Worm (Caenorhabditis elegans): ENCODE results near the gene F42A9.8.

The F42A9.8 gene

DNA sequence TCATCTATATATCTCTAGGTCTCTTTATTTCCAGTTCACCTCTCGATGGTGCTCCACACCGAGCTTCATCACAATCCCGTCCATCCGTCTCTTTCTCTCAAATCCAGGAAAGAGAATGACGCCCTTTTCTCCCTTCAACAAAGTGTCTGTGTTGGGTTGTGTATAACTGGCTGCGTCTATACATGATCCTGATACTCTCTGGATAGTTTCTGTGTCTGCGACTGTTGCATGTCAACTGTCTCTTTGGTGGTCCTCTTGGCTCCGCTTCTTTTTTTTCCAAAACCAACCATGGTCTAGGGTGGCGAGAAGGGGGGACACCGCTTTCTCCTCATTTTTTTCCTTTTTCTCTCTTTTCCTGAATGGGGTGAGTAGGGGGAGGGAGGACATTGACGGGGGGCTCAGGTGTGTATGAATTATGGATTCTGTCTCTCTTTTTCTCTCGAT, 11.0 kb upstream of the F42A9.8 start:
- TF ChIP-seq ces-1 (GFP tag; optimal IDR thresholded peaks at IDR 0.05) (peak; percentile 27), sem-2 (GFP tag; optimal IDR thresholded peaks at IDR 0.05) (no peak), elt-1 (tag; optimal IDR thresholded peaks at IDR 0.05; ENCODE audit: borderline replicate concordance, insufficient read depth) (no peak), nhr-28 (tag; optimal IDR thresholded peaks at IDR 0.05) (no peak), unc-120 (tag; optimal IDR thresholded peaks at IDR 0.05; ENCODE audit: poor library complexity, severe bottlenecking) (peak; percentile 94), bed-3 (GFP tag; optimal IDR thresholded peaks at IDR 0.05) (no peak), hlh-1 (tag; optimal IDR thresholded peaks at IDR 0.05) (peak; percentile 59), drap-1 (GFP tag; optimal IDR thresholded peaks at IDR 0.05) (peak; percentile 4), lsy-2 (tag; optimal IDR thresholded peaks at IDR 0.05) (no peak), mab-5 (tag; optimal IDR thresholded peaks at IDR 0.05) (no peak), mls-2 (tag; optimal IDR thresholded peaks at IDR 0.05) (no peak), mep-1 (tag; optimal IDR thresholded peaks at IDR 0.05) (no peak), nhr-237 (tag; optimal IDR thresholded peaks at IDR 0.05) (peak; percentile 1), ceh-83 (GFP tag; optimal IDR thresholded peaks at IDR 0.05) (no peak), nhr-12 (tag; optimal IDR thresholded peaks at IDR 0.05) (no peak), lin-32 (GFP tag; optimal IDR thresholded peaks at IDR 0.05) (no peak), ztf-11 (tag; optimal IDR thresholded peaks at IDR 0.05) (no peak), pha-4 (tag; optimal IDR thresholded peaks at IDR 0.05) (no peak), blmp-1 (tag; optimal IDR thresholded peaks at IDR 0.05) (no peak), nhr-76 (tag; optimal IDR thresholded peaks at IDR 0.05) (no peak), unc-62 (GFP tag; optimal IDR thresholded peaks at IDR 0.05) (peak; percentile 67), snpc-4 (tag; optimal IDR thresholded peaks at IDR 0.05) (no peak), cnd-1 (tag; optimal IDR thresholded peaks at IDR 0.05) (no peak), M03D4.4 (tag; optimal IDR thresholded peaks at IDR 0.05) (no peak), sptf-1 (tag; optimal IDR thresholded peaks at IDR 0.05) (no peak), flh-1 (GFP tag; optimal IDR thresholded peaks at IDR 0.05) (no peak), elt-3 (tag; optimal IDR thresholded peaks at IDR 0.05) (no peak), unc-39 (tag; optimal IDR thresholded peaks at IDR 0.05) (no peak), ham-2 (GFP tag; optimal IDR thresholded peaks at IDR 0.05) (no peak), lin-13 (tag; optimal IDR thresholded peaks at IDR 0.05) (no peak), nhr-2 (tag; optimal IDR thresholded peaks at IDR 0.05) (no peak), zip-8 (tag; optimal IDR thresholded peaks at IDR 0.05) (no peak)

DNA sequence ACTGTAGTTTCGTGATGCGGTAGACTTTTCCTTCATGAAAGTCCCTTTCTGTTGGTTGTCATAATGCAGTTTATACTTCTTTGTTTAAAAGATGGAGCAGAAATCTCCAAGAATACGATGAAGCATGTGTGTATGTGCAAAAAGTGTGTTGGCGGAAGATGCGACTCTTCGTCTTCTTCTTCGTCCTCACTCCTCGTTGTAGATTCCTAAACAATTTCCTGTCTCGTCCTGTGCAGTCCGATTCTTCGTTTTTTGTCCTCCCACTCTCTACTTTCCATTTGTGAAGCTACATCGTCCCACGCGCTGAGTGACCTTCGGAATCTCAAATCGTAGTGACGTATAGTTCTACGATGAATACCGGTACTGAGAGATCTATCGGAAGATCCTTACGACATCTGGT, 9.7 kb upstream of the F42A9.8 start:
- TF ChIP-seq lin-13 (tag; optimal IDR thresholded peaks at IDR 0.05) (no peak), unc-120 (tag; optimal IDR thresholded peaks at IDR 0.05; ENCODE audit: poor library complexity, severe bottlenecking) (no peak), elt-3 (tag; optimal IDR thresholded peaks at IDR 0.05) (no peak), snpc-4 (tag; optimal IDR thresholded peaks at IDR 0.05) (no peak), bed-3 (GFP tag; optimal IDR thresholded peaks at IDR 0.05) (no peak), ztf-11 (tag; optimal IDR thresholded peaks at IDR 0.05) (no peak)

DNA sequence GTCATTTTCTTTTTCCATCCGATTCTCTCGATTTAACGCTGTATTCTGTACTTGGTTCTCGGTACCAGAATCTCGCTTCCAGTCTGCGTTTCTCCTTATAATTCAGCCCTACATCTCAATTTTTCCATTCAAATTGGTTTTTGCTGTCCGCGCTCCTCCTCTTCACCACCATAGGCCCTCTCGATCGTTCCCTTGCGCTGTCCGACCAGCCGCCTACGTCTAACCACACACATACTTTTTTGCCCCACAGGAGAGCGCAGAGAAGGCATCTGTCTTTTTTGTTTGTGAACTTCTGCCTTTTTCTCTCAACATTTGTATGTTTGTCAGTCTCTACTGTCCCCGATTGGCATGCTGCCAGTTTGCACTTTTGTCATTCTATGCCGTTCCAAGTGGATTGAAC, 8.7 kb upstream of the F42A9.8 start, which contains the start of gene F42A9.11:
Gene F42A9.11, plus strand, starts transcription at position 310 of the 400 bp plus-strand sequence.
- TF ChIP-seq hlh-1 (tag; optimal IDR thresholded peaks at IDR 0.05) (peak; percentile 6), pha-4 (tag; optimal IDR thresholded peaks at IDR 0.05) (no peak), unc-120 (tag; optimal IDR thresholded peaks at IDR 0.05; ENCODE audit: poor library complexity, severe bottlenecking) (no peak)

DNA sequence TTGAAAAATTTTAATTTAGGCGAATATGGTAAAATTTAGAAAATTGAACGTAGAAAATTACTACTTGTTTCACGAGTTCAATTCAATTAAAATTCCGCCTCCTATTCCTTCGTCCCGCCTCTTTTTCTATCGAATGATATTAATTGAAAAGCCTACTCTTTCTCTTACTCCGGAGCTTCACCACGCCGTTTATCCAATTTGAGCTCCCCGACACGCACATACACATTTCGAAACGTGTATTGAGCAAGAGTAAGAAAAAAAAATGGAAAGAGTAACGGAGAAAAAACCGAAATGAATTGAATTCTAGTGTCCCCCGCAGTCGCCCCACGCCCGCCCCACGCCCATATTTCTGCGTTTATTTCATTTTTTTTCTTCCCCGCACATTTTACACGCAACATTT, 7.7 kb upstream of the F42A9.8 start:
- TF ChIP-seq bed-3 (GFP tag; optimal IDR thresholded peaks at IDR 0.05) (no peak), ces-1 (GFP tag; optimal IDR thresholded peaks at IDR 0.05) (peak; percentile 78)

DNA sequence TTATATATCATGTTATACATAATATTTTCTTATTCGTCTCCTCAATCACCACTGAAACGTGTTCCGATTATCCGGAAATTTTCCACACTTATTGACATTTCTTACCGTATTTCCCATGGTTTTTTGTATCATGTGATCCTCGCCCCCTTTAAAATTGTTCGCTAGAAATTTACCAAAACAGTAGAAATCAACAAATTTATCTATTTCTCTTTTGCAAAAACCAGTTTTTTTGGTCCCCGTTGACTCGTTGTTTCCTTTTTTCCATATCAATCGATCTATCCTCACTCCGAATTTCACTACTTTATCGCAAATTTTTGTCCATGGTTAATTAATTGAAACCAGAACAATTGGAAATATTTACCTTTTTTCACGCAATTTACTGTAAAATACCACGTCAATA, 7.1 kb upstream of the F42A9.8 start:
- no peak for TF ChIP-seq ces-1 (GFP tag; optimal IDR thresholded peaks at IDR 0.05)
